Fruit fly (Drosophila melanogaster): ENCODE data around the gene CG13901.

Gene CG13901

dm6 chr3L:805642-806218 is 31.9 kb downstream of the CG13901 start (continued):
- TF ChIP-seq CG9609 (GFP tag; optimal IDR thresholded peaks at IDR 0.05) (peak; percentile 10), CG7556 (GFP tag; optimal IDR thresholded peaks at IDR 0.05) (peak; percentile 57), CG16779 (GFP tag; IDR thresholded peaks at IDR 0.05) (no peak), CG30403 (GFP tag; optimal IDR thresholded peaks at IDR 0.05) (peak; percentile 57), ap (GFP tag; IDR thresholded peaks at IDR 0.05) (peak; percentile 42; the same call in 1 of the 2 replicates), CG1529 (GFP tag; optimal IDR thresholded peaks at IDR 0.05) (peak; percentile 50), Dad (GFP tag; optimal IDR thresholded peaks at IDR 0.05) (no peak), run (tag; optimal IDR thresholded peaks at IDR 0.05) (peak; percentile 14), bsh (GFP tag; optimal IDR thresholded peaks at IDR 0.05) (peak; percentile 61 to 69), E2f1 (GFP tag; IDR thresholded peaks at IDR 0.05) (peak; percentile 39; the same call in 1 of the 2 replicates), CG12219 (GFP tag; optimal IDR thresholded peaks at IDR 0.05) (peak; percentile 26), CG12071 (GFP tag; optimal IDR thresholded peaks at IDR 0.05) (peak; percentile 32), CG13123 (GFP tag; optimal IDR thresholded peaks at IDR 0.05) (no peak), tio (GFP tag; optimal IDR thresholded peaks at IDR 0.05) (peak; percentile 11), Hr3 (GFP tag; optimal IDR thresholded peaks at IDR 0.05) (peak; percentile 37), ERR (GFP tag; optimal IDR thresholded peaks at IDR 0.05) (no peak), CG34422 (GFP tag; IDR thresholded peaks at IDR 0.05) (peak; percentile 72; the same call in 2 of the 3 replicates), dati (GFP tag; IDR thresholded peaks at IDR 0.05) (no peak), Atf-2 (GFP tag; optimal IDR thresholded peaks at IDR 0.05) (peak; percentile 33), Side (GFP tag; optimal IDR thresholded peaks at IDR 0.05) (peak; percentile 42), hbn (GFP tag; IDR thresholded peaks at IDR 0.05; ENCODE audit: partially characterized antibody) (no peak), CG2199 (GFP tag; IDR thresholded peaks at IDR 0.05) (0 out of 3 replicates have a peak, but pooled peaks have one; percentile 61), CG2120 (GFP tag; optimal IDR thresholded peaks at IDR 0.05) (peak; percentile 12), aop (GFP tag; IDR thresholded peaks at IDR 0.05) (no peak), sima (GFP tag; optimal IDR thresholded peaks at IDR 0.05) (no peak), CG11456 (GFP tag; IDR thresholded peaks at IDR 0.05) (no peak), ranshi (GFP tag; IDR thresholded peaks at IDR 0.05) (peak; percentile 62), pnt (GFP tag; optimal IDR thresholded peaks at IDR 0.05) (peak; percentile 28), ftz-f1 (GFP tag; optimal IDR thresholded peaks at IDR 0.05) (no peak), CG12299 (tag; optimal IDR thresholded peaks at IDR 0.05) (no peak), CG18619 (GFP tag; optimal IDR thresholded peaks at IDR 0.05) (no peak), CG13775 (GFP tag; optimal IDR thresholded peaks at IDR 0.05) (peak; percentile 48), CG8290 (GFP tag; optimal IDR thresholded peaks at IDR 0.05) (peak; percentile 13), CG8290 (tag; optimal IDR thresholded peaks at IDR 0.05) (no peak), unc-4 (GFP tag; IDR thresholded peaks at IDR 0.05; ENCODE audit: partially characterized antibody) (no peak), pzg (GFP tag; optimal IDR thresholded peaks at IDR 0.05) (no peak), sens (GFP tag) (peak; percentile 94), lilli (GFP tag; optimal IDR thresholded peaks at IDR 0.05) (peak; percentile 51), danr (GFP tag; IDR thresholded peaks at IDR 0.05) (peak; percentile 19; the same call in 1 of the 2 replicates), sisA (GFP tag; IDR thresholded peaks at IDR 0.05) (peak; percentile 60), CG10209 (GFP tag; optimal IDR thresholded peaks at IDR 0.05) (peak; percentile 22), nerfin-1 (tag; optimal IDR thresholded peaks at IDR 0.05) (peak; percentile 52), CG15514 (GFP tag; optimal IDR thresholded peaks at IDR 0.05) (peak; percentile 5), ase (GFP tag; IDR thresholded peaks at IDR 0.05) (no peak), CG1233 (GFP tag; optimal IDR thresholded peaks at IDR 0.05) (peak; percentile 56), Fer2 (tag; optimal IDR thresholded peaks at IDR 0.05) (no peak), Xrp1 (GFP tag; IDR thresholded peaks at IDR 0.05) (peak; percentile 75), gfzf (GFP tag; optimal IDR thresholded peaks at IDR 0.05) (no peak), Lpt (GFP tag; optimal IDR thresholded peaks at IDR 0.05) (no peak), CG8944 (GFP tag; optimal IDR thresholded peaks at IDR 0.05) (peak; percentile 25), lola (GFP tag; optimal IDR thresholded peaks at IDR 0.05) (peak in 1 of 3 experiments; percentile 59)

All from whole organism, embryonic.